Worm (Caenorhabditis elegans): ENCODE data around the gene C17G10.13.

The C17G10.13 gene

DNA sequence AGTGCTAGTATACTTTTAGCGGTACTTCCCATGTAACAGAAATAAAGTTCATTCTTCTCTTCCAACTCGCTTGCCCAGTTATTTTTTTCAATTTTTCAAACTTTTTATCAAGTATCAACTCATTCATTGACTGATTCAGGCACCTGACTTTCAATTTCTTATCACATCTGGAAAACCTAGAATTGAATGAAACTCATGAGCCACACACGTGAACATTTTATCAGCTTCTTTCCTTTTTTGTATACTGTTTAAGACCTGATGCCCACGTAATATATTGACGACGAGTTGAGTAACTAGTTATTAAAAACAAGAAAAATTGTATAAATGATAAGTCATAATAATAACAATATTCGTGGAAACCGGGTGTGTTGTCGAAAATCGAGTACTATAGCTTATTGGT, 36.1 kb downstream of the C17G10.13 start (continued):
- TF ChIP-seq lir-3 (tag; optimal IDR thresholded peaks at IDR 0.05): no peak
- no peak for TF ChIP-seq mdt-29 (GFP tag; IDR thresholded peaks at IDR 0.05)
- no peak for TF ChIP-seq zfp-3 (GFP tag; conservative IDR thresholded peaks at IDR 0.05)
- TF ChIP-seq hif-1 (tag; optimal IDR thresholded peaks at IDR 0.05): no peak
- no peak for TF ChIP-seq pha-4 (GFP tag; IDR thresholded peaks at IDR 0.05)
- no peak for TF ChIP-seq pha-4 (tag; optimal IDR thresholded peaks at IDR 0.05)
- TF ChIP-seq lin-15B (tag; optimal IDR thresholded peaks at IDR 0.05): no peak
- TF ChIP-seq lsy-2 (tag; optimal IDR thresholded peaks at IDR 0.05): no peak
- TF ChIP-seq skn-1 (tag; optimal IDR thresholded peaks at IDR 0.05): no peak
- TF ChIP-seq hlh-11 (tag; optimal IDR thresholded peaks at IDR 0.05): peak; percentile 60
- TF ChIP-seq fos-1 (tag; optimal IDR thresholded peaks at IDR 0.05): no peak
- TF ChIP-seq php-3 (GFP tag; IDR thresholded peaks at IDR 0.05): no peak
- TF ChIP-seq nhr-102 (tag; optimal IDR thresholded peaks at IDR 0.05): no peak
- no peak for TF ChIP-seq daf-12 (tag; optimal IDR thresholded peaks at IDR 0.05)
- peak; percentile 69 for TF ChIP-seq hlh-30 (tag; optimal IDR thresholded peaks at IDR 0.05; ENCODE audit: insufficient read depth)
- TF ChIP-seq ceh-32 (tag; optimal IDR thresholded peaks at IDR 0.05; ENCODE audit: poor library complexity): no peak
- TF ChIP-seq tag-97 (GFP tag; IDR thresholded peaks at IDR 0.05): no peak
- no peak for TF ChIP-seq zip-2 (tag; optimal IDR thresholded peaks at IDR 0.05)
- no peak for TF ChIP-seq dmd-8 (GFP tag; IDR thresholded peaks at IDR 0.05)
- no peak for TF ChIP-seq spr-3 (GFP tag; optimal IDR thresholded peaks at IDR 0.05)
- no peak for TF ChIP-seq Y105C5A.15 (GFP tag; IDR thresholded peaks at IDR 0.05)
- TF ChIP-seq nhr-6 (tag; optimal IDR thresholded peaks at IDR 0.05): no peak
- peak; percentile 47; the same call in 1 of the 2 replicates for TF ChIP-seq mxl-2 (GFP tag; conservative IDR thresholded peaks at IDR 0.05)
- no peak for TF ChIP-seq daf-16 (GFP tag; optimal IDR thresholded peaks at IDR 0.05)
- peak; percentile 90 for TF ChIP-seq daf-16 (tag; optimal IDR thresholded peaks at IDR 0.05)
- peak; percentile 44 for TF ChIP-seq nhr-28 (tag; optimal IDR thresholded peaks at IDR 0.05)
- no peak for TF ChIP-seq R02D3.7 (tag; optimal IDR thresholded peaks at IDR 0.05)
- TF ChIP-seq zfp-2 (tag; optimal IDR thresholded peaks at IDR 0.05): no peak
- TF ChIP-seq dve-1 (tag; optimal IDR thresholded peaks at IDR 0.05; ENCODE audit: insufficient read depth): peak; percentile 71
- no peak for TF ChIP-seq ztf-7 (tag; optimal IDR thresholded peaks at IDR 0.05)
- TF ChIP-seq daf-8 (GFP tag; IDR thresholded peaks at IDR 0.05): no peak

DNA sequence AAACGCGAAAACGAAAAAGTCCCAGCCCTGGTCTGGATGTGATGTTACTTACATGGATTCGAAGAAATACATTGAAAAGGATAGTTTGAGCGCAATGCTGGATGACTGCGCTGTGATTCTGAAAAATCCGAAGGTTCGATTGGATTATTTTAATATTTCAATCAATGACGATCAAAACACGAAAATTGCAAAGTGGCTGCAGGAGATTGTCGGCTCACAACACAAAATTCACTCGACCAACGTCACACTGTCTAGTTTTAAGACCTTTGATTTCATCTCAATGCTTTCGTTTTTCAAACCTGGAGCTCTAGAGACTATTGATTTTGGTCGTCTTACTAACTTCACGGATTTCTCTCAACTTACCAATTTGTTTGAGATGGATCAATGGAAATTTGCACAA, 38.1 kb downstream of the C17G10.13 start, which contains the start of gene C17C3.5:
Gene C17C3.5, plus strand, starts transcription at position 301 of the 400 bp plus-strand sequence.
- TF ChIP-seq gei-8 (GFP tag; optimal IDR thresholded peaks at IDR 0.05) (no peak), tra-1 (GFP tag; IDR thresholded peaks at IDR 0.05) (no peak), mdl-1 (tag; optimal IDR thresholded peaks at IDR 0.05) (no peak), arid-1 (GFP tag; conservative IDR thresholded peaks at IDR 0.05) (no peak), unc-130 (GFP tag; optimal IDR thresholded peaks at IDR 0.05) (no peak), dve-1 (tag; optimal IDR thresholded peaks at IDR 0.05; ENCODE audit: insufficient read depth) (no peak), ztf-7 (tag; optimal IDR thresholded peaks at IDR 0.05) (no peak), T26A8.4 (GFP tag; IDR thresholded peaks at IDR 0.05) (no peak), php-3 (GFP tag; IDR thresholded peaks at IDR 0.05) (no peak), nhr-6 (tag; optimal IDR thresholded peaks at IDR 0.05) (no peak), egl-27 (tag; optimal IDR thresholded peaks at IDR 0.05) (no peak), nhr-42 (GFP tag; IDR thresholded peaks at IDR 0.05) (no peak), fkh-10 (GFP tag; optimal IDR thresholded peaks at IDR 0.05) (no peak), aha-1 (tag) (no peak)

DNA sequence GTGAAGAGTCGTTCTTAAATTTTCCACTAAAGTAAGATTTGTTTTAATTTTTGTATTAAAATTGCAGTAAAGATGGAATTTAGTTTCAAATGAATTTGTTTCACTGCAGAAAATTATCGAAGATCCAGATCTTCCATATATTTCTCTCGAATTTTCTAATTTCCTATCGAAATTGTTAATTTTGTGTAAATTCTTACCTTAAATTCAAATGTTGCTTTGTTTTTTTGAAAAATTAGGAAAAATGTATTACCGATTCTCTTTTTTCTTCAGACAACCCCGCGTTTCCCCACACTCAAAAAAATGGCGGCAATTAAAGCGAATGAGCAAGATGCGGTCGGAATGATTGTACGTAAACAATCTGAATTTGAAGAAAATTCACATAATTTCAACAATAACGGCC, 39.8 kb downstream of the C17G10.13 start, which contains the start of gene C17C3.6:
Gene C17C3.6, plus strand, starts transcription at position 301 of the 400 bp plus-strand sequence.
- TF ChIP-seq nhr-77 (tag; optimal IDR thresholded peaks at IDR 0.05) (no peak), Y48G9A.11 (GFP tag; IDR thresholded peaks at IDR 0.05) (no peak), jun-1 (tag; optimal IDR thresholded peaks at IDR 0.05) (no peak), nhr-102 (tag; optimal IDR thresholded peaks at IDR 0.05) (no peak), zip-11 (GFP tag; IDR thresholded peaks at IDR 0.05) (no peak), T20F7.1 (GFP tag; optimal IDR thresholded peaks at IDR 0.05) (no peak), dmd-9 (GFP tag; IDR thresholded peaks at IDR 0.05) (no peak), zfp-2 (tag; optimal IDR thresholded peaks at IDR 0.05) (no peak)

Measured in whole organism, L4 larva.